Worm (Caenorhabditis elegans): ENCODE results near the gene xbx-9.

DNA sequence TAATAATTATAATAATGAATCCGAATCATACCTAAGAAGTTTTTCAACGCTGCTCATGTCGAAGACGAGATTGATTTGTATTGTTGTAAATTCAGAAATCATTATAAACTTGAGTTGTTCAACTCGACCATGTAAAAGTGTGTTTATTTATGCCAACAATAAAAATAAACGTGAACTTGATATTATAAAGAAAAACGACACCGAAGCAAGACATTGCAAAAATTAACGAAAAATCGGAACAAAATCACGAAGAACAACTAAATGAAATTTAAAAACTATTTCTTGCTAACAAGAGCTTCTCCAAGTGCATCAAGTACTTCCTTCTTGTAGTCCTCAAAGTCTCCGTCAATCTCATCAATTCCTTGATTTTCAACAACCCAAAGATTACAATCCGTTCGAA is 26.9 kb downstream of the xbx-9 start, which contains the start of gene F18E2.15:
- no peak for TF ChIP-seq elt-1 (tag; optimal IDR thresholded peaks at IDR 0.05)
- TF ChIP-seq lin-11 (tag; optimal IDR thresholded peaks at IDR 0.05) = no peak
- no peak for TF ChIP-seq mdl-1 (tag; optimal IDR thresholded peaks at IDR 0.05)
